Worm (Caenorhabditis elegans) whole organism, late embryonic: ENCODE results near the gene C18C4.7.

Source experiments
- ceh-2 ChIP-seq: sonication (generic microtip); optimal IDR thresholded peaks from 2 replicates; lab custom pipeline; 2016; ENCODE audit warnings: missing genotype, missing genetic modification characterization, missing compliant biosample characterization
- dmd-4 ChIP-seq: sonication (generic microtip); optimal IDR thresholded peaks from 2 replicates; lab custom pipeline; 2016; ENCODE audit warnings: borderline replicate concordance, missing genetic modification characterization, missing compliant biosample characterization
- elt-2 ChIP-seq: sonication (generic microtip); optimal IDR thresholded peaks from 2 replicates; lab custom pipeline; 2016; ENCODE audit warnings: missing genetic modification reagents, missing genetic modification characterization, missing compliant biosample characterization
- hlh-8 ChIP-seq: sonication (generic microtip); optimal IDR thresholded peaks from 2 replicates; lab custom pipeline; 2016; ENCODE audit warnings: missing genotype, missing genetic modification characterization, missing compliant biosample characterization
- lin-11 ChIP-seq: fragments of 200-800 bp; sonication (Bioruptor generic); optimal IDR thresholded peaks from 2 replicates; lab custom pipeline; 2018; ENCODE audit warnings: mild to moderate bottlenecking, missing genetic modification characterization, missing compliant biosample characterization
- mec-3 ChIP-seq: sonication (generic microtip); optimal IDR thresholded peaks from 2 replicates; lab custom pipeline; 2016; ENCODE audit warnings: borderline replicate concordance, missing genetic modification characterization, missing compliant biosample characterization
- npax-4 ChIP-seq: sonication (generic microtip); optimal IDR thresholded peaks from 2 replicates; lab custom pipeline; 2016; ENCODE audit warnings: missing genetic modification characterization, missing compliant biosample characterization
- pqm-1 ChIP-seq: sonication (generic microtip); optimal IDR thresholded peaks from 2 replicates; lab custom pipeline; 2016; ENCODE audit warnings: missing genetic modification characterization, missing compliant biosample characterization
- pros-1 ChIP-seq: fragments of 150-350 bp; optimal IDR thresholded peaks from 2 replicates; lab custom pipeline; 2014; ENCODE audit warnings: missing biosample characterization, missing genetic modification reagents, missing genetic modification characterization
- tbx-2 ChIP-seq: sonication (generic microtip); optimal IDR thresholded peaks from 2 replicates; lab custom pipeline; 2016; ENCODE audit warnings: missing genetic modification characterization, missing compliant biosample characterization

DNA sequence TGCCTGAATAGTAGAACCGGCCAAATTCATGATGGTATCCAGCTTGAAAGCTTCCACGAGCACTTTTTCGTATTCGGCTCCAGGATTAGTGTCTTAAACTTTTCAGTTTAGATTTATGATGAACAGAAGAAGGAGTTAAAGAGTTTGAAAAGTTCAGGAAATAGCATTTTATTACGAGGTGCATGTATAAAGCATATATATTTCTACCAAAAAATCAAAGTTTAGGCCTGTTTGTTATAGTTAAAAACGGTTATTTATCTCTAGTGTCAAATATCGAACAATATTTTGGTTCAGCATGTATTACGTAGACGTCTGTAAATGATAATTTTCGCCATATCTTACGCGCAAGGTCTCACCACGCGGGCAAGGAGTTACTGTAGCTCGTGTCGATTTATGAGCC lies 14.3 kb upstream of the C18C4.7 start, which contains the start of gene klc-2:
- TF ChIP-seq dmd-4 (tag; lab: Kevin White, UChicago) (no peak), ceh-2 (tag; lab: Kevin White, UChicago) (no peak), pqm-1 (tag; lab: Kevin White, UChicago) (no peak), hlh-8 (tag; lab: Kevin White, UChicago) (no peak), elt-2 (tag; lab: Kevin White, UChicago) (no peak), mec-3 (tag; lab: Kevin White, UChicago) (no peak), tbx-2 (tag; lab: Kevin White, UChicago) (no peak), npax-4 (tag; lab: Kevin White, UChicago) (no peak), pros-1 (tag; lab: Kevin White, UChicago) (no peak), lin-11 (tag; lab: Kevin White, UChicago) (no peak)
